Worm (Caenorhabditis elegans): ENCODE measurements around the gene B0334.4.

B0334.4 gene

DNA sequence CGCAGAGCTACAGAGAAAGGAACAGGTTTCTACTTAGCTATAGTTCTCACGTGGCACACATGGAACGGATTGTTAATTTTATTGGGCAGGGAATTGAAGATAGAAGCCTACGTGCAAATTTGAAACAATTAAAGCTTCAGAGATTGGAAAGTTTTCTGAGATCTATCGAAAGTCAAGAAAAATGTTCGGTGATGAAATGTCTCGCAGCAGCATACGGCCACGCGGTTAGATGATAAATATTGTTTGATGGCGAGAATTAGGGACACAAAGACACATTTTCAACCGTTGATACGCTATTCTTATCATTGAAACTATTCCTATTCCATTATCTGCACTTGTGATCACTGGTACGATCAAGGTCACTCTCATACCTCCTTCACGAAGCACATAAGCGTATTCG is 22.9 kb upstream of the B0334.4 start (continued):
- TF ChIP-seq B0336.3 (GFP tag; IDR thresholded peaks at IDR 0.05): no peak
- TF ChIP-seq hlh-26 (GFP tag; conservative IDR thresholded peaks at IDR 0.05): no peak
- no peak for TF ChIP-seq ZK185.1 (tag; optimal IDR thresholded peaks at IDR 0.05; ENCODE audit: poor library complexity, severe bottlenecking)
- 0 out of 2 replicates have a peak, but pooled peaks have one; percentile 50 for TF ChIP-seq nfyb-1 (GFP tag; IDR thresholded peaks at IDR 0.05)
- no peak for TF ChIP-seq hmg-20 (GFP tag; IDR thresholded peaks at IDR 0.05)
- no peak for TF ChIP-seq mes-4 (tag; optimal IDR thresholded peaks at IDR 0.05)
- TF ChIP-seq somi-1 (GFP tag; optimal IDR thresholded peaks at IDR 0.05): peak; percentile 19
- no peak for TF ChIP-seq egl-44 (GFP tag; IDR thresholded peaks at IDR 0.05)
- no peak for TF ChIP-seq lag-1 (GFP tag; IDR thresholded peaks at IDR 0.05)
- no peak for TF ChIP-seq bed-1 (GFP tag; IDR thresholded peaks at IDR 0.05)
- peak; percentile 89 for TF ChIP-seq nhr-80 (tag; optimal IDR thresholded peaks at IDR 0.05)
- TF ChIP-seq K12H6.12 (tag; optimal IDR thresholded peaks at IDR 0.05): no peak
- no peak for TF ChIP-seq Y53G8AR.9 (GFP tag; conservative IDR thresholded peaks at IDR 0.05)
- TF ChIP-seq F52B5.7 (tag; optimal IDR thresholded peaks at IDR 0.05): no peak
- no peak for TF ChIP-seq ama-1 (optimal IDR thresholded peaks at IDR 0.05)
- TF ChIP-seq ama-1 (GFP tag; optimal IDR thresholded peaks at IDR 0.05): no peak
- TF ChIP-seq lin-26 (GFP tag; IDR thresholded peaks at IDR 0.05): 0 out of 2 replicates have a peak, but pooled peaks have one; percentile 17
- peak; percentile 21 for TF ChIP-seq lin-40 (tag; optimal IDR thresholded peaks at IDR 0.05)
- no peak for TF ChIP-seq ceh-58 (GFP tag; IDR thresholded peaks at IDR 0.05)
- no peak for TF ChIP-seq egl-18 (GFP tag; IDR thresholded peaks at IDR 0.05)
- TF ChIP-seq nfya-2 (GFP tag; IDR thresholded peaks at IDR 0.05): no peak
- no peak for TF ChIP-seq chd-7 (tag; optimal IDR thresholded peaks at IDR 0.05)
- peak; percentile 31 for TF ChIP-seq ztf-26 (tag; optimal IDR thresholded peaks at IDR 0.05)
- TF ChIP-seq gei-17 (GFP tag; optimal IDR thresholded peaks at IDR 0.05): no peak
- TF ChIP-seq efl-1 (GFP tag; optimal IDR thresholded peaks at IDR 0.05): no peak
- no peak for TF ChIP-seq tbp1 (GFP tag; optimal IDR thresholded peaks at IDR 0.05)
- no peak for TF ChIP-seq dpff-1 (tag; optimal IDR thresholded peaks at IDR 0.05)
- no peak for TF ChIP-seq snpc-1.1 (tag; optimal IDR thresholded peaks at IDR 0.05; ENCODE audit: insufficient read depth)
- TF ChIP-seq madf-8 (GFP tag; conservative IDR thresholded peaks at IDR 0.05): no peak

DNA sequence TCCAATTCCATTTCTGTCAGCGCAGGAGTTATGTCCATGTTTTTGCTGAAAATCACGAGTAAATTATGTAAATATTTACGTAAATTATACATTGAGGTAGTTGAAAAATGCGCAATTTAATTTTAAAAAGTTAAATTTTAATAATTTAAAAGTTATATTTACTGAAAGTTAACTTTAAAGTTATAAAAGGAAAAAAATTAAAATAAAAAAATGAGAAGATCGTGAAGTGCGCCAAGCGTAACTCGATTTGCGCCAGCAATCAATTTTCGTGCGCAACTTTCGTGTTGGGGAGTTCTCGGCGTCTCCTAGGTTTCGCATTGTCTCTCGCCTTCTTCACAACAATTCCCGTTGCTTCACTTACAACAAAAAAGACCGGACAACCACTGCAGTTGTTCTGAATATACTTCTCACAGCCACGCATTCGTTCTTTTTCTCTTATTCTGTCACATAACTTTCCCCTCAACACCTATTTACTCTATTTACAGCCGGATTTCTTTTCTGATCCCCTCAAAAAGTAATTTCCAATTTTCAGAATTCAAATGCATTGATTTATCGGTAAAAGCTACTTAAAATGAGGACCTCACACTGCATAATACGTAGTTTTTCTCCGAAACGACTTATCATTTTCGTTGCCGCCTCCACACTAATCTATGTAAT is 21.8 kb upstream of the B0334.4 start, which contains the start of the genes metl-1 and W02B12.11:
Gene metl-1, minus strand, starts transcription at position 51 of the 657 bp plus-strand sequence.
Gene W02B12.11, plus strand, starts transcription at position 337 of the 657 bp plus-strand sequence.
- no peak for TF ChIP-seq zim-3 (tag; optimal IDR thresholded peaks at IDR 0.05)
- peak; percentile 8 for TF ChIP-seq unc-130 (GFP tag; optimal IDR thresholded peaks at IDR 0.05)
- peak; percentile 85 for TF ChIP-seq B0336.3 (GFP tag; IDR thresholded peaks at IDR 0.05)
- TF ChIP-seq lin-40 (tag; optimal IDR thresholded peaks at IDR 0.05): peak; percentile 88
- peak; percentile 76 for TF ChIP-seq ceh-100 (GFP tag; IDR thresholded peaks at IDR 0.05)
- peak; percentile 67; the same call in 1 of the 2 replicates for TF ChIP-seq C17E4.6 (GFP tag; IDR thresholded peaks at IDR 0.05)
- TF ChIP-seq lir-1 (GFP tag; conservative IDR thresholded peaks at IDR 0.05): 0 out of 2 replicates have a peak, but pooled peaks have one; percentile 30
- TF ChIP-seq hmg-20 (GFP tag; IDR thresholded peaks at IDR 0.05): peak; percentile 80
- no peak for TF ChIP-seq T07F8.4 (tag; optimal IDR thresholded peaks at IDR 0.05)
- peak; percentile 52 for TF ChIP-seq chd-7 (tag; optimal IDR thresholded peaks at IDR 0.05)
- peak; percentile 69 for TF ChIP-seq C06A6.2 (GFP tag; conservative IDR thresholded peaks at IDR 0.05)
- peak; percentile 92 for TF ChIP-seq ekl-4 (GFP tag; IDR thresholded peaks at IDR 0.05)
- TF ChIP-seq F22D6.2 (tag; optimal IDR thresholded peaks at IDR 0.05): peak; percentile 43
- no peak for TF ChIP-seq attf-6 (GFP tag; IDR thresholded peaks at IDR 0.05)
- TF ChIP-seq zfh-2 (GFP tag; conservative IDR thresholded peaks at IDR 0.05): peak; percentile 69; the same call in 1 of the 2 replicates
- TF ChIP-seq die-1 (tag; optimal IDR thresholded peaks at IDR 0.05): peak; percentile 33
- peak; percentile 88 for TF ChIP-seq mcd-1 (GFP tag; IDR thresholded peaks at IDR 0.05)
- no peak for TF ChIP-seq aptf-2 (GFP tag; conservative IDR thresholded peaks at IDR 0.05)
- peak; percentile 93 for TF ChIP-seq Y53G8AR.9 (GFP tag; conservative IDR thresholded peaks at IDR 0.05)
- 0 out of 2 replicates have a peak, but pooled peaks have one; percentile 13 for TF ChIP-seq cebp-1 (GFP tag; IDR thresholded peaks at IDR 0.05)
- TF ChIP-seq cebp-1 (tag; optimal IDR thresholded peaks at IDR 0.05): peak; percentile 82
- TF ChIP-seq let-526 (GFP tag; IDR thresholded peaks at IDR 0.05): no peak
- peak; percentile 29 for TF ChIP-seq dpl-1 (GFP tag; optimal IDR thresholded peaks at IDR 0.05)
- TF ChIP-seq K11D2.4 (GFP tag; IDR thresholded peaks at IDR 0.05): peak; percentile 83
- TF ChIP-seq ztf-26 (tag; optimal IDR thresholded peaks at IDR 0.05): peak; percentile 44
